Fruit fly (Drosophila melanogaster): Measurements from ENCODE around the gene santa-maria.

santa-maria gene

DNA sequence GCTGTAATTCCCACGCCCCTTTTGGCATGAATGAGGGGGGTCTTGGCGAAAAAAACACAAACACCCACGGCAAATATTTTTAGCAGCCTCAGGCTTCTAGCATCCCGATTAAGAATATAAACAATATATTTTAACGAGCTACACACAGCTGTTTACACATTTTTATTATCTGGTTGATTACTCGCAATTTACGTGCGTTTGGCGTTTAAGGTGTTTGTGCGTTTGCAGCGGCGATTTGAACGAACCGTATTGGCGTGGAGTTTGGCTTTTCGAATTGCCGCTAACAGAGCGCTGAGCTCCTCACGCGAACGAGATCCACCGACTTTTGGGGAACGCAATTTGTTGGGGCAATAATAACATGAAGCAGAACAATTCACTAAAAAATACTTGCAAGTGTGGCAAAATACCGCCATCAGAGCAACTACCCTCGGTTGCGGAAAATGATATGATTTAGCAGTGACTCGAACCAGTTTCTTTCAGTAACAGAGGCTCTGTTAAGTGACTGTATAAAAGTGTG lies 45.0 kb upstream of the santa-maria start, which contains the start of gene Ziz (continued):
- TF ChIP-seq Meics (GFP tag; optimal IDR thresholded peaks at IDR 0.05) = no peak
- no peak for TF ChIP-seq vnd (GFP tag; IDR thresholded peaks at IDR 0.05; ENCODE audit: partially characterized antibody)
- peak; percentile 7; the same call in 1 of the 3 replicates for TF ChIP-seq gce (GFP tag; IDR thresholded peaks at IDR 0.05)
- TF ChIP-seq Atf6 (GFP tag; IDR thresholded peaks at IDR 0.05) = peak; percentile 68
- TF ChIP-seq maf-S (GFP tag; optimal IDR thresholded peaks at IDR 0.05) = no peak
- no peak for TF ChIP-seq lola (GFP tag; optimal IDR thresholded peaks at IDR 0.05)
- TF ChIP-seq CG7987 (GFP tag; optimal IDR thresholded peaks at IDR 0.05) = peak; percentile 74
- no peak for TF ChIP-seq prd (optimal IDR thresholded peaks at IDR 0.05)
- TF ChIP-seq prd (GFP tag; IDR thresholded peaks at IDR 0.05) = no peak
- no peak for TF ChIP-seq Blimp-1 (GFP tag; optimal IDR thresholded peaks at IDR 0.05)
- peak; percentile 27 for TF ChIP-seq CG11398 (GFP tag; optimal IDR thresholded peaks at IDR 0.05)
- TF ChIP-seq CG17829 (tag; optimal IDR thresholded peaks at IDR 0.05) = peak; percentile 53
- no peak for TF ChIP-seq ewg (GFP tag; optimal IDR thresholded peaks at IDR 0.05)
- TF ChIP-seq Antp (GFP tag; optimal IDR thresholded peaks at IDR 0.05) = peak; percentile 2
- TF ChIP-seq Eip74EF (GFP tag; optimal IDR thresholded peaks at IDR 0.05) = no peak
- TF ChIP-seq chm (GFP tag; IDR thresholded peaks at IDR 0.05) = peak; percentile 83
- no peak for TF ChIP-seq CG1647 (GFP tag; optimal IDR thresholded peaks at IDR 0.05)
- no peak for TF ChIP-seq Chrac-16 (GFP tag; optimal IDR thresholded peaks at IDR 0.05)
- TF ChIP-seq CG9797 (GFP tag; optimal IDR thresholded peaks at IDR 0.05) = peak; percentile 98
- peak in 1 of 2 experiments; percentile 30 for TF ChIP-seq bsh (GFP tag; optimal IDR thresholded peaks at IDR 0.05)
- peak; percentile 2 for TF ChIP-seq exex (tag; optimal IDR thresholded peaks at IDR 0.05)
- no peak; the same call in 2 of the 3 replicates for TF ChIP-seq CG11560 (tag; IDR thresholded peaks at IDR 0.05)
- TF ChIP-seq HmgZ (tag; optimal IDR thresholded peaks at IDR 0.05) = peak; percentile 89
- TF ChIP-seq Fer2 (tag; optimal IDR thresholded peaks at IDR 0.05) = no peak
- TF ChIP-seq CG6654 (GFP tag; optimal IDR thresholded peaks at IDR 0.05) = no peak
- peak; percentile 28 for TF ChIP-seq CG2116 (GFP tag; optimal IDR thresholded peaks at IDR 0.05)
- TF ChIP-seq pros (GFP tag; optimal IDR thresholded peaks at IDR 0.05) = no peak
- TF ChIP-seq Doc2 (GFP tag; IDR thresholded peaks at IDR 0.05) = no peak
- TF ChIP-seq E2f1 (GFP tag; IDR thresholded peaks at IDR 0.05) = 0 out of 2 replicates have a peak, but pooled peaks have one; percentile 28
- TF ChIP-seq bcd (GFP tag; optimal IDR thresholded peaks at IDR 0.05) = peak; percentile 14
- TF ChIP-seq CG10565 (GFP tag; optimal IDR thresholded peaks at IDR 0.05) = no peak
- TF ChIP-seq grn (GFP tag; optimal IDR thresholded peaks at IDR 0.05) = peak; percentile 41
- TF ChIP-seq sob (GFP tag; IDR thresholded peaks at IDR 0.05) = no peak
- TF ChIP-seq CG14667 (GFP tag; IDR thresholded peaks at IDR 0.05) = no peak
- peak; percentile 13 for TF ChIP-seq twi (tag; optimal IDR thresholded peaks at IDR 0.05)
- peak; percentile 20 for TF ChIP-seq YL-1 (GFP tag; optimal IDR thresholded peaks at IDR 0.05)
- TF ChIP-seq nom (GFP tag; optimal IDR thresholded peaks at IDR 0.05) = peak; percentile 39
- no peak for TF ChIP-seq Ada2b (GFP tag; IDR thresholded peaks at IDR 0.05)
- peak; percentile 35 for TF ChIP-seq gsb-n (tag; optimal IDR thresholded peaks at IDR 0.05)
- no peak for TF ChIP-seq nerfin-1 (tag; optimal IDR thresholded peaks at IDR 0.05)
- peak; percentile 87 for TF ChIP-seq Hmr (GFP tag; optimal IDR thresholded peaks at IDR 0.05)
- TF ChIP-seq CG3838 (GFP tag; optimal IDR thresholded peaks at IDR 0.05) = peak; percentile 19
- no peak for TF ChIP-seq CG13775 (GFP tag; optimal IDR thresholded peaks at IDR 0.05)
- TF ChIP-seq HmgD (GFP tag; optimal IDR thresholded peaks at IDR 0.05) = no peak
- TF ChIP-seq Bgb (GFP tag; IDR thresholded peaks at IDR 0.05; ENCODE audit: partially characterized antibody) = peak; percentile 79
- TF ChIP-seq CG5180 (GFP tag; optimal IDR thresholded peaks at IDR 0.05) = no peak
- TF ChIP-seq stwl (tag; optimal IDR thresholded peaks at IDR 0.05) = peak; percentile 80
- no peak for TF ChIP-seq CG9727 (GFP tag; optimal IDR thresholded peaks at IDR 0.05)
- no peak for TF ChIP-seq z (GFP tag; IDR thresholded peaks at IDR 0.05)
- peak; percentile 99 for TF ChIP-seq pzg (GFP tag; optimal IDR thresholded peaks at IDR 0.05)
